Worm (Caenorhabditis elegans) whole organism, mixed stage, embryonic: ENCODE measurements around the gene hpo-28.

Source experiments
- M03D4.4 ChIP-seq: sonication (generic microtip); optimal IDR thresholded peaks from 2 replicates; lab custom pipeline; 2017; ENCODE audit warnings: mild to moderate bottlenecking, missing genetic modification characterization, missing compliant biosample characterization
- blmp-1 ChIP-seq: fragments of 150-350 bp; optimal IDR thresholded peaks from 2 replicates; lab custom pipeline; 2014; ENCODE audit warnings: missing biosample characterization, missing genetic modification characterization
- ceh-39 ChIP-seq: fragments of 150-350 bp; optimal IDR thresholded peaks from 2 replicates; lab custom pipeline; 2014; ENCODE audit warnings: missing biosample characterization, missing genetic modification characterization
- ceh-43 ChIP-seq: fragments of 200-800 bp; sonication (Bioruptor generic); optimal IDR thresholded peaks from 2 replicates; lab custom pipeline; 2018; ENCODE audit warnings: mild to moderate bottlenecking, missing genetic modification characterization, moderate library complexity, missing compliant biosample characterization
- ceh-83 ChIP-seq: fragments of 200-800 bp; sonication (Bioruptor generic); optimal IDR thresholded peaks from 2 replicates; lab custom pipeline; 2018; ENCODE audit warnings: mild to moderate bottlenecking, missing genetic modification characterization, missing compliant biosample characterization
- ces-1 ChIP-seq: fragments of 150-350 bp; optimal IDR thresholded peaks from 2 replicates; lab custom pipeline; 2014; ENCODE audit warnings: missing biosample characterization, missing genetic modification reagents, missing genetic modification characterization
- cnd-1 ChIP-seq: fragments of 200-800 bp; sonication (Bioruptor generic); optimal IDR thresholded peaks from 2 replicates; lab custom pipeline; 2018; ENCODE audit warnings: mild to moderate bottlenecking, missing genetic modification characterization, missing compliant biosample characterization
- drap-1 ChIP-seq: fragments of 200-800 bp; sonication (Bioruptor generic); optimal IDR thresholded peaks from 3 replicates; lab custom pipeline; 2018; ENCODE audit warnings: mild to moderate bottlenecking, missing genetic modification characterization, missing compliant biosample characterization
- elt-1 ChIP-seq: sonication (generic microtip); optimal IDR thresholded peaks from 2 replicates; lab custom pipeline; 2017; ENCODE audit warnings: missing genetic modification characterization, mild to moderate bottlenecking, missing compliant biosample characterization, antibody characterized with exemption, moderate library complexity, borderline replicate concordance; ENCODE audit not compliant: insufficient read depth
- elt-3 ChIP-seq: fragments of 150-350 bp; optimal IDR thresholded peaks from 2 replicates; lab custom pipeline; 2014; ENCODE audit warnings: missing biosample characterization, missing genetic modification characterization
- flh-1 ChIP-seq: fragments of 200-800 bp; sonication (Bioruptor generic); optimal IDR thresholded peaks from 2 replicates; lab custom pipeline; 2018; ENCODE audit warnings: mild to moderate bottlenecking, missing genetic modification characterization, moderate library complexity, missing compliant biosample characterization
- ham-2 ChIP-seq: fragments of 200-800 bp; sonication (Bioruptor generic); optimal IDR thresholded peaks from 2 replicates; lab custom pipeline; 2018; ENCODE audit warnings: mild to moderate bottlenecking, missing genetic modification characterization, missing compliant biosample characterization
- hlh-1 ChIP-seq: fragments of 150-350 bp; optimal IDR thresholded peaks from 2 replicates; lab custom pipeline; 2014; ENCODE audit warnings: missing biosample characterization, missing genetic modification reagents, missing genetic modification characterization
- lin-13 ChIP-seq: fragments of 150-350 bp; optimal IDR thresholded peaks from 2 replicates; lab custom pipeline; 2014; ENCODE audit warnings: missing biosample characterization, missing genetic modification characterization
- lin-32 ChIP-seq: fragments of 200-800 bp; sonication (Bioruptor generic); optimal IDR thresholded peaks from 2 replicates; lab custom pipeline; 2018; ENCODE audit warnings: mild to moderate bottlenecking, missing genetic modification characterization, missing compliant biosample characterization
- mab-5 ChIP-seq: fragments of 150-350 bp; optimal IDR thresholded peaks from 2 replicates; lab custom pipeline; 2014; ENCODE audit warnings: missing biosample characterization, missing genetic modification characterization
- mep-1 ChIP-seq: fragments of 150-350 bp; optimal IDR thresholded peaks from 2 replicates; lab custom pipeline; 2017; ENCODE audit warnings: missing biosample characterization, missing genetic modification reagents, missing genetic modification characterization, inconsistent platforms
- mls-2 ChIP-seq: sonication (generic microtip); optimal IDR thresholded peaks from 2 replicates; lab custom pipeline; 2016; ENCODE audit warnings: mild to moderate bottlenecking, missing genetic modification characterization, moderate library complexity, missing compliant biosample characterization
- nhr-12 ChIP-seq: fragments of 150-350 bp; optimal IDR thresholded peaks from 2 replicates; lab custom pipeline; 2014; ENCODE audit warnings: missing biosample characterization, missing genetic modification characterization
- nhr-2 ChIP-seq: fragments of 150-350 bp; optimal IDR thresholded peaks from 2 replicates; lab custom pipeline; 2014; ENCODE audit warnings: missing biosample characterization, missing genetic modification characterization
- nhr-237 ChIP-seq: fragments of 150-350 bp; optimal IDR thresholded peaks from 2 replicates; lab custom pipeline; 2014; ENCODE audit warnings: missing biosample characterization, missing genetic modification characterization
- nhr-28 ChIP-seq: fragments of 150-350 bp; optimal IDR thresholded peaks from 2 replicates; lab custom pipeline; 2014; ENCODE audit warnings: missing biosample characterization, missing genetic modification characterization
- nhr-76 ChIP-seq: sonication (generic microtip); optimal IDR thresholded peaks from 2 replicates; lab custom pipeline; 2017; ENCODE audit warnings: missing biosample characterization, missing genetic modification characterization
- sem-2 ChIP-seq: fragments of 200-800 bp; sonication (Bioruptor generic); optimal IDR thresholded peaks from 2 replicates; lab custom pipeline; 2018; ENCODE audit warnings: mild to moderate bottlenecking, missing genetic modification characterization, missing compliant biosample characterization
- tbx-8 ChIP-seq: fragments of 200-800 bp; sonication (Bioruptor generic); optimal IDR thresholded peaks from 2 replicates; lab custom pipeline; 2018; ENCODE audit warnings: mild to moderate bottlenecking, missing genetic modification characterization, moderate library complexity, missing compliant biosample characterization
- unc-120 ChIP-seq: sonication (generic microtip); optimal IDR thresholded peaks from 2 replicates; lab custom pipeline; 2017; ENCODE audit warnings: missing genetic modification characterization, missing compliant biosample characterization; ENCODE audit not compliant: poor library complexity, severe bottlenecking
- unc-39 ChIP-seq: fragments of 150-350 bp; optimal IDR thresholded peaks from 2 replicates; lab custom pipeline; 2014; ENCODE audit warnings: missing biosample characterization, missing genetic modification characterization
- unc-62 ChIP-seq: fragments of 150-350 bp; optimal IDR thresholded peaks from 2 replicates; lab custom pipeline; 2014; ENCODE audit warnings: missing biosample characterization, missing genetic modification reagents, missing genetic modification characterization
- zip-8 ChIP-seq: fragments of 150-350 bp; optimal IDR thresholded peaks from 2 replicates; lab custom pipeline; 2014; ENCODE audit warnings: missing biosample characterization, missing genetic modification characterization
- ztf-11 ChIP-seq: fragments of 150-350 bp; optimal IDR thresholded peaks from 2 replicates; lab custom pipeline; 2014; ENCODE audit warnings: missing biosample characterization, missing genetic modification characterization

Gene hpo-28

DNA sequence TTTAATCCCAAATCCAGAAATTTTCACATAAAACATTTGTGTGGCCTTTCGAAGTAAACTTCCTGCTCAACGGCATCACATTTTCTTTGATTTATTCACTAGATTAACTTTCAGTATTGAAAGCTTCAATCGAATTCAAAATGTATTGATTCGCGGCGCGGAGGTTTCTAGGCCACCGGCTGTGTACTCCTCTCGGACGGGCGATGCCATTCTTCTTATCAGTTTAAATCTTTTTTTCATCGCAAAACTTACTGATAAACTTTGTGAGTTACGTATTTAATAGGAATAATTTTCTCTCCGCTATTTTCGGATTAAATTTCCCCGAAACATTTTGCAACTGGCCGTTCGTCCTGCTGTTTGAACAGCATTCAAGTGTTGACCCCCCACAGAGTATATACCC is 12.8 kb upstream of the hpo-28 start:
- TF ChIP-seq ces-1 (GFP tag; lab: Kevin White, UChicago) (peak; percentile 38), mep-1 (tag; lab: Kevin White, UChicago) (peak; percentile 24), unc-120 (tag; lab: Kevin White, UChicago) (no peak)
- TF ChIP-seq, all 35 proteins: peak for 2

DNA sequence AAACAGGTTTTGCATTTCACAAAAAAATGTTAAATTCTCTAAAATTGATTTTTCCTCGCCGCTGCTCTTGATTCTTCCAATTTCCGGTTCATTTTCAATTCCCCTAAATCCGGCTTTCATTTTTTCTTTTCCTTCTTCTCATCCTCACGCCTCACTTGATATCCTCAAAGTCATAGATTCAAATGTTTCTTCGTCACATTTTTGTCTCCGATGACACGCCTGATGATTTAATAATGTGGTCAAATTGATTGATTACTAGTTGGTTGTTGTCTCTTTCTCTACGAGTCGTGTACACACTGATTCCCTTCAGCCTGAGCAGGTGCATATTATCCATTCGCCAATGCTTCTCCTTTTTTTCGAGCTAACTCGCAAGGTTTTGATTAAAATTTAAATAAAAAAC is 12.4 kb upstream of the hpo-28 start:
- no peak for TF ChIP-seq mls-2 (tag; lab: Kevin White, UChicago)
- TF ChIP-seq unc-62, result peak; percentile 75
- TF ChIP-seq flh-1, result no peak
- TF ChIP-seq ceh-83 (GFP tag; lab: Kevin White, UChicago), result no peak
- peak; percentile 45 for TF ChIP-seq ces-1 (GFP tag; lab: Kevin White, UChicago)
- TF ChIP-seq, all 35 proteins: peak for 2

DNA sequence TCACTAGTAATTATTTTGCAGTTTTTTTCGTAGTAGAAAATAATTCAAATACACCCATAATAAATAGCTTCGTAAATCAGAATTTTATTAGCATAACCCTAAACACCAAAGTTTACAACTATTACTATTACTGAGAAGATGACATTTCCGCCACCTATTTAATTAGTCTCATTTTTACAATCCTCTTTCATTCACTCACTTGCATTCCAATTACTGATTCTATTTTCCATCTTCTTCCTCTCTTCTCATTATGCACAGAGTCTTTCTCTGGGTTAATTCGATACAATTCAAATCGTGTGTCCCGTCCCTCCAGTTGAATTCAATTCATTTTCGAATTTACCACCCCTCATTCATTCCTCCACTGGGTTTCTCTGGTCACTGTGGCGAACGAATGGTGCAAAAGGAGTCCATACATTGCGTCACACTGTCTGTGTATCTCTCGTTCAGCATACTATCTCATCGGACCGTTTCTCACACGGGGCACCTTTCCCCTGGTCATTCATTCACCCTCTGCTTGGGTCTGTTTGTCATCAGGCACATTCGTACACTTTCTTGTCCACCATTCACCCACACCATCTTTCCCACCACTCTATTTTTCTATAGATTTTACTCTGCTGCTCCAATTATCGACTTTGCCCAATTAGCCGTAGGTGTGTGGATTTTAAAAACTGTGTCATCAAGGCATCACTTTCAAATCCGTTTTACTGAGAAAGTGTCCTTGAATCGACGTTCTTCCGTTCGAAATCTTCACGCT is 11.3 kb upstream of the hpo-28 start:
- TF ChIP-seq hlh-1 (tag; lab: Kevin White, UChicago), result peak; percentile 15
- TF ChIP-seq drap-1, result no peak
- TF ChIP-seq lin-32 (GFP tag; lab: Kevin White, UChicago), result peak; percentile 73
- TF ChIP-seq zip-8 (tag; lab: Kevin White, UChicago), result peak; percentile 41
- no peak for TF ChIP-seq blmp-1 (tag; lab: Kevin White, UChicago)
- peak; percentile 59 for TF ChIP-seq nhr-2 (tag; lab: Kevin White, UChicago)
- no peak for TF ChIP-seq nhr-12 (tag; lab: Kevin White, UChicago)
- TF ChIP-seq ztf-11, result peak; percentile 0
- peak; percentile 99 for TF ChIP-seq ces-1 (GFP tag; lab: Kevin White, UChicago)
- no peak for TF ChIP-seq nhr-28 (tag; lab: Kevin White, UChicago)
- no peak for TF ChIP-seq mep-1 (tag; lab: Kevin White, UChicago)
- no peak for TF ChIP-seq mab-5 (tag; lab: Kevin White, UChicago)
- TF ChIP-seq ham-2 (GFP tag; lab: Kevin White, UChicago), result no peak
- peak; percentile 37 for TF ChIP-seq cnd-1
- no peak for TF ChIP-seq unc-120 (tag; lab: Kevin White, UChicago)
- TF ChIP-seq M03D4.4 (tag; lab: Kevin White, UChicago), result peak; percentile 15
- no peak for TF ChIP-seq lin-13 (tag; lab: Kevin White, UChicago)

DNA sequence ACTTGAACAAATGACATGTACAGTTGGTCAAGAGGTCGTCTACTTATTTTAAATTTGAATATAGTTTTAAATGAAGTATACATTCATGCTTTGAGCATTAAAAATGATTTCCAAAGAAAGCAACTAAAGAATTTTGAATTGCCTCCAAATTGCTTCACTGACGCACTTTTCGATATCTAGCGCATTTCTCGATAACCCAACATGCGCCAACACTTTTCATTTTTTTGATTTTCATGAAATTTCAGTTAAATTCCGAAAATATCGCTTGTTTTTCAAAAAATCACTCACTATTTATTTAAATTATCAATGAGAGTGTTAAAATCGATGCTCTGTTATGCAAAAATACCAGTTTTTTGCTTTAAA is 10.7 kb upstream of the hpo-28 start:
- no peak for TF ChIP-seq flh-1
- TF ChIP-seq unc-39 (tag; lab: Kevin White, UChicago), result no peak
- no peak for TF ChIP-seq tbx-8 (GFP tag; lab: Kevin White, UChicago)
- no peak for TF ChIP-seq blmp-1 (tag; lab: Kevin White, UChicago)
- no peak for TF ChIP-seq ces-1 (GFP tag; lab: Kevin White, UChicago)
- TF ChIP-seq elt-1, result no peak
- no peak for TF ChIP-seq ztf-11
- no peak for TF ChIP-seq cnd-1
- TF ChIP-seq lin-32 (GFP tag; lab: Kevin White, UChicago), result no peak
- TF ChIP-seq ceh-43 (GFP tag; lab: Kevin White, UChicago), result no peak
- no peak for TF ChIP-seq ceh-39 (tag; lab: Kevin White, UChicago)
- TF ChIP-seq drap-1, result no peak
- no peak for TF ChIP-seq mep-1 (tag; lab: Kevin White, UChicago)
- no peak for TF ChIP-seq mab-5 (tag; lab: Kevin White, UChicago)
- TF ChIP-seq ceh-83 (GFP tag; lab: Kevin White, UChicago), result no peak
- TF ChIP-seq nhr-76 (tag; lab: Kevin White, UChicago), result no peak

DNA sequence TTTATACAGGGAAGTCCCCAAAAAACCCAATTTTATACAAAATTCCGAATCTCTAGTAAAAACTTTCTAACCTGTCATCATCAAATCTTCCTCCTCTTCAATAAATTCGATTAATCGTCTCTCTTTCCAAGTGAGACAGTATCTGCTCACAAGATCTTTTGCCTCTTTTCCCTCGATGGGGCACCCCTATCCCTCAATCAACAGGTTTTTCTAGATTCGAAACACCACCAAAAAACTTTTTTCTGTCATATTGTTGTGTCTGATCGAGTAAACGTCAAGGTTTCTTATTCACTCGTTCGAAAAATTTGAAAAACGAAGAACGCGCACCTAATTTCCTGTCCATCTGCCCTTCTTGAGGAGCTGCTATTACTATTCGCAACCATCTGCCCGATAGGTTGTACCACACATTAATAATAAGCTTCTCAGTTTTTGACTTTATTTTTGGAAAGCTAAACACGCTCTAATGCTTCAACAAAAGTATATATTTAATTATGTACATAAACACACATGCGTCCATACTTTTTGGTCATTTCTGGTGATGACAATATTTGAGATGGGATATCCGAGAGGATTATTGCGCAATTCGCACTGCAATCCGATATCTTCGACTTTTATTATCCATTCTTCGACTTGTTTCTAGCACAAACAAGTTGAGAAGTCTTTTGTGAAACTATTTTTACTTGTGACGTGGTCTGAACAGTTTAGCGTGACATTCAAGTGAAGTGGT is 10.1 kb upstream of the hpo-28 start:
- TF ChIP-seq nhr-2 (tag; lab: Kevin White, UChicago) (peak; percentile 54), cnd-1 (peak; percentile 3), ces-1 (GFP tag; lab: Kevin White, UChicago) (peak; percentile 42), sem-2 (GFP tag; lab: Kevin White, UChicago) (no peak), lin-32 (GFP tag; lab: Kevin White, UChicago) (peak; percentile 3), elt-3 (tag; lab: Kevin White, UChicago) (no peak), nhr-237 (no peak), drap-1 (no peak), tbx-8 (GFP tag; lab: Kevin White, UChicago) (no peak), zip-8 (tag; lab: Kevin White, UChicago) (peak; percentile 90)
- TF ChIP-seq, all 35 proteins: peak for 5
